Fruit fly (Drosophila melanogaster) whole organism, embryonic: ENCODE data around the gene CG17127.

Experiments used
- CG1792 ChIP-seq: fragments of 200-800 bp; sonication (Bioruptor generic); optimal IDR thresholded peaks from 2 replicates; lab custom pipeline; 2016; ENCODE audit warnings: missing biosample characterization, missing genetic modification characterization
- CG3065 ChIP-seq: fragments of 200-800 bp; sonication (Bioruptor generic); optimal IDR thresholded peaks from 2 replicates; lab custom pipeline; 2016; ENCODE audit warnings: missing biosample characterization, missing genetic modification characterization
- Gsc ChIP-seq: fragments of 200-800 bp; sonication (Bioruptor generic); IDR thresholded peaks from 2 replicates; pipeline ENCODE4 v1.3.6; 2022; ENCODE audit warnings: missing biosample characterization, missing genetic modification characterization
- Gug ChIP-seq: fragments of 200-800 bp; sonication (Bioruptor generic); IDR thresholded peaks from 4 replicates; pipeline ENCODE4 v1.3.6; 2022; ENCODE audit warnings: missing biosample characterization, missing genetic modification characterization
- Lpt ChIP-seq: fragments of >200 bp; optimal IDR thresholded peaks from 2 replicates; lab custom pipeline; 2018; ENCODE audit warnings: missing biosample characterization, missing genetic modification characterization
- Tbp ChIP-seq: fragments of >200 bp; optimal IDR thresholded peaks from 2 replicates; lab custom pipeline; 2018; ENCODE audit warnings: missing biosample characterization, missing genetic modification characterization
- abd-A ChIP-seq: fragments of 200-800 bp; sonication (Bioruptor generic); optimal IDR thresholded peaks from 3 replicates; lab custom pipeline; 2019; ENCODE audit warnings: missing biosample characterization, mild to moderate bottlenecking, missing genetic modification characterization, moderate library complexity
- ara ChIP-seq: fragments of 200-800 bp; sonication (Bioruptor generic); IDR thresholded peaks from 2 replicates; pipeline ENCODE4 v1.3.6; 2022; ENCODE audit warnings: missing biosample characterization, missing genetic modification characterization
- crol ChIP-seq: fragments of 200-800 bp; sonication (Bioruptor generic); IDR thresholded peaks from 2 replicates; pipeline ENCODE4 v1.3.6; 2022; ENCODE audit warnings: missing biosample characterization, missing genetic modification characterization
- hbn ChIP-seq: fragments of 200-800 bp; sonication (Bioruptor generic); IDR thresholded peaks from 2 replicates; pipeline ENCODE4 v1.3.6; 2022; ENCODE audit warnings: missing biosample characterization, missing genetic modification characterization; ENCODE audit not compliant: partially characterized antibody
- slp2 ChIP-seq: fragments of 200-800 bp; sonication (Bioruptor generic); optimal IDR thresholded peaks from 2 replicates; lab custom pipeline; 2016; ENCODE audit warnings: missing biosample characterization, missing genetic modification characterization

dm6 chr2L:10820405-10820804 is 49.7 kb downstream of the CG17127 start, which contains the start of gene CG17134:
- no peak for TF ChIP-seq Lpt (GFP tag; lab: Kevin White, UChicago)
- no peak for TF ChIP-seq Tbp (GFP tag; lab: Kevin White, UChicago)
- no peak for TF ChIP-seq ara (GFP tag; lab: Robert Waterston, UW)
- no peak for TF ChIP-seq crol (GFP tag; lab: Robert Waterston, UW)
- TF ChIP-seq slp2 (GFP tag; lab: Kevin White, UChicago): no peak
- no peak for TF ChIP-seq CG3065 (GFP tag; lab: Kevin White, UChicago)
- TF ChIP-seq abd-A (tag; lab: Kevin White, UChicago): no peak
- TF ChIP-seq Gug: no peak
- TF ChIP-seq hbn (GFP tag; lab: Robert Waterston, UW): no peak
- TF ChIP-seq CG1792 (GFP tag; lab: Kevin White, UChicago): no peak
- no peak for TF ChIP-seq Gsc
